Fruit fly (Drosophila melanogaster) whole organism, embryonic: ENCODE measurements around the gene CG15213.

ENCODE experiments used
- Antp ChIP-seq: fragments of 200-800 bp; sonication (Bioruptor generic); optimal IDR thresholded peaks from 3 replicates; lab custom pipeline; 2016; ENCODE audit warnings: missing biosample characterization, missing genetic modification characterization
- CG10147 ChIP-seq: fragments of 200-800 bp; sonication (Bioruptor generic); optimal IDR thresholded peaks from 2 replicates; lab custom pipeline; 2019; ENCODE audit warnings: missing biosample characterization, mild to moderate bottlenecking, missing genetic modification characterization, moderate library complexity
- CG1024 ChIP-seq: fragments of 200-800 bp; sonication (Bioruptor generic); IDR thresholded peaks from 2 replicates; pipeline ENCODE4 v1.3.6; 2022; ENCODE audit warnings: missing biosample characterization, missing genetic modification characterization
- CG10267 ChIP-seq: fragments of 200-800 bp; sonication (Bioruptor generic); optimal IDR thresholded peaks from 2 replicates; lab custom pipeline; 2018; ENCODE audit warnings: missing biosample characterization, mild to moderate bottlenecking, missing genetic modification characterization, moderate library complexity
- CG10274 ChIP-seq: fragments of 200-800 bp; sonication (Bioruptor generic); optimal IDR thresholded peaks from 3 replicates; lab custom pipeline; 2017; ENCODE audit warnings: missing biosample characterization, mild to moderate bottlenecking, missing genetic modification characterization
- CG10321 ChIP-seq: fragments of 200-800 bp; sonication (Bioruptor generic); IDR thresholded peaks from 2 replicates; pipeline ENCODE4 v1.3.6; 2022; ENCODE audit warnings: missing biosample characterization, missing genetic modification characterization
- CG10654 ChIP-seq: fragments of 200-800 bp; sonication (Bioruptor generic); optimal IDR thresholded peaks from 2 replicates; lab custom pipeline; 2016; ENCODE audit warnings: missing biosample characterization, missing genetic modification characterization
- CG11723 ChIP-seq: fragments of 200-800 bp; sonication (Bioruptor generic); optimal IDR thresholded peaks from 2 replicates; lab custom pipeline; 2017; ENCODE audit warnings: missing biosample characterization, mild to moderate bottlenecking, missing genetic modification characterization
- CG12155 ChIP-seq: fragments of 200-800 bp; sonication (Bioruptor generic); optimal IDR thresholded peaks from 3 replicates; lab custom pipeline; 2016; ENCODE audit warnings: missing biosample characterization, missing genetic modification characterization
- CG13296 ChIP-seq: fragments of 200-800 bp; sonication (Bioruptor generic); optimal IDR thresholded peaks from 3 replicates; lab custom pipeline; 2018; ENCODE audit warnings: missing biosample characterization, mild to moderate bottlenecking, missing genetic modification characterization
- CG14667 ChIP-seq: fragments of 200-800 bp; sonication (Bioruptor generic); IDR thresholded peaks from 2 replicates; pipeline ENCODE4 v1.3.6; 2022; ENCODE audit warnings: missing biosample characterization, missing genetic modification characterization
- CG1529 ChIP-seq: fragments of 200-800 bp; sonication (Bioruptor generic); optimal IDR thresholded peaks from 3 replicates; lab custom pipeline; 2018; ENCODE audit warnings: missing biosample characterization, missing genetic modification characterization
- CG1603 ChIP-seq: fragments of 200-800 bp; sonication (Bioruptor generic); optimal IDR thresholded peaks from 2 replicates; lab custom pipeline; 2019; ENCODE audit warnings: missing biosample characterization, mild to moderate bottlenecking, missing genetic modification characterization, moderate library complexity
- CG17385 ChIP-seq: fragments of 200-800 bp; sonication (Bioruptor generic); optimal IDR thresholded peaks from 3 replicates; lab custom pipeline; 2018; ENCODE audit warnings: missing biosample characterization, mild to moderate bottlenecking, missing genetic modification characterization
- CG17912 ChIP-seq: fragments of 200-800 bp; sonication (Bioruptor generic); optimal IDR thresholded peaks from 2 replicates; lab custom pipeline; 2018; ENCODE audit warnings: missing biosample characterization, mild to moderate bottlenecking, missing genetic modification characterization
- CG31388 ChIP-seq: fragments of 200-800 bp; sonication (Bioruptor generic); optimal IDR thresholded peaks from 2 replicates; lab custom pipeline; 2016; ENCODE audit warnings: missing biosample characterization, missing genetic modification characterization
- CG3995 ChIP-seq: fragments of 200-800 bp; sonication (Bioruptor generic); optimal IDR thresholded peaks from 3 replicates; lab custom pipeline; 2016; ENCODE audit warnings: missing biosample characterization, missing genetic modification characterization
- CG4328 ChIP-seq: fragments of 200-800 bp; sonication (Bioruptor generic); optimal IDR thresholded peaks from 3 replicates; lab custom pipeline; 2017; ENCODE audit warnings: missing biosample characterization, missing genetic modification reagents, missing genetic modification characterization
- CG4820 ChIP-seq: fragments of 200-800 bp; sonication (Bioruptor generic); optimal IDR thresholded peaks from 3 replicates; lab custom pipeline; 2016; ENCODE audit warnings: missing biosample characterization, missing genetic modification characterization
- CG8089 ChIP-seq: fragments of 200-800 bp; sonication (Bioruptor generic); optimal IDR thresholded peaks from 3 replicates; lab custom pipeline; 2016; ENCODE audit warnings: missing biosample characterization, missing genetic modification characterization
- Dll ChIP-seq: fragments of 200-800 bp; sonication (Bioruptor generic); IDR thresholded peaks from 4 replicates; pipeline ENCODE4 v1.3.6; 2022; ENCODE audit warnings: missing biosample characterization, missing genetic modification characterization; ENCODE audit not compliant: partially characterized antibody
- Dp ChIP-seq: fragments of 200-800 bp; sonication (Bioruptor generic); optimal IDR thresholded peaks from 2 replicates; lab custom pipeline; 2018; ENCODE audit warnings: missing biosample characterization, mild to moderate bottlenecking, missing genetic modification characterization, moderate library complexity
- Ets65A ChIP-seq: fragments of 200-800 bp; sonication (Bioruptor generic); peaks from one replicate; lab custom pipeline; 2016; ENCODE audit warnings: missing biosample characterization, missing genetic modification characterization
- Ets97D ChIP-seq: fragments of 200-800 bp; sonication (Bioruptor generic); optimal IDR thresholded peaks from 3 replicates; lab custom pipeline; 2016; ENCODE audit warnings: missing biosample characterization, missing genetic modification characterization
- Fer2 ChIP-seq: fragments of 200-800 bp; sonication (Bioruptor generic); optimal IDR thresholded peaks from 2 replicates; lab custom pipeline; 2018; ENCODE audit warnings: missing biosample characterization, mild to moderate bottlenecking, missing genetic modification characterization, moderate library complexity
- Fer3 ChIP-seq: fragments of 200-800 bp; sonication (Bioruptor generic); optimal IDR thresholded peaks from 2 replicates; lab custom pipeline; 2018; ENCODE audit warnings: missing biosample characterization, mild to moderate bottlenecking, missing genetic modification characterization, moderate library complexity
- Hmx ChIP-seq: fragments of 200-800 bp; sonication (Bioruptor generic); optimal IDR thresholded peaks from 2 replicates; lab custom pipeline; 2016; ENCODE audit warnings: missing biosample characterization, missing genetic modification characterization
- Mes4 ChIP-seq: fragments of 200-800 bp; sonication (Bioruptor generic); optimal IDR thresholded peaks from 2 replicates; lab custom pipeline; 2016; ENCODE audit warnings: missing biosample characterization, missing genetic modification characterization
- Six4 ChIP-seq: fragments of 200-800 bp; sonication (Bioruptor generic); optimal IDR thresholded peaks from 2 replicates; lab custom pipeline; 2016; ENCODE audit warnings: missing biosample characterization, missing genetic modification characterization
- amos ChIP-seq: fragments of 200-800 bp; sonication (Bioruptor generic); IDR thresholded peaks from 2 replicates; pipeline ENCODE4 v1.3.6; 2022; ENCODE audit warnings: missing biosample characterization, missing genetic modification characterization; ENCODE audit not compliant: partially characterized antibody
- ara ChIP-seq: fragments of 200-800 bp; sonication (Bioruptor generic); IDR thresholded peaks from 2 replicates; pipeline ENCODE4 v1.3.6; 2022; ENCODE audit warnings: missing biosample characterization, missing genetic modification characterization
- ato ChIP-seq: fragments of 200-800 bp; sonication (Bioruptor generic); IDR thresholded peaks from 2 replicates; pipeline ENCODE4 v1.3.6; 2022; ENCODE audit warnings: missing biosample characterization, missing genetic modification characterization; ENCODE audit not compliant: partially characterized antibody
- ci ChIP-seq: fragments of 200-800 bp; sonication (Bioruptor generic); IDR thresholded peaks from 3 replicates; pipeline ENCODE4 v1.3.6; 2022; ENCODE audit warnings: missing biosample characterization, missing genetic modification characterization
- crol ChIP-seq: fragments of 200-800 bp; sonication (Bioruptor generic); IDR thresholded peaks from 2 replicates; pipeline ENCODE4 v1.3.6; 2022; ENCODE audit warnings: missing biosample characterization, missing genetic modification characterization
- crp ChIP-seq, 2 experiments: fragments of 200-800 bp; sonication (Bioruptor generic); optimal IDR thresholded peaks; 2 replicates in 1 of 2; 3 replicates in 1 of 2; lab custom pipeline; 2017; ENCODE audit warnings: missing biosample characterization in 2 of 2, missing genetic modification characterization in 2 of 2, mild to moderate bottlenecking in 1 of 2, moderate library complexity in 1 of 2
- dan ChIP-seq: fragments of 200-800 bp; sonication (Bioruptor generic); IDR thresholded peaks from 2 replicates; pipeline ENCODE4 v1.3.6; 2022; ENCODE audit warnings: missing biosample characterization, missing genetic modification characterization
- dimm ChIP-seq: fragments of 200-800 bp; sonication (Bioruptor generic); IDR thresholded peaks from 2 replicates; pipeline ENCODE4 v1.3.6; 2022; ENCODE audit warnings: missing biosample characterization, missing genetic modification characterization
- dm ChIP-seq: fragments of 200-800 bp; sonication (Bioruptor generic); optimal IDR thresholded peaks from 3 replicates; lab custom pipeline; 2016; ENCODE audit warnings: missing biosample characterization, missing genetic modification characterization
- dpn ChIP-seq, 2 experiments: fragments of 200-800 bp; sonication (Bioruptor generic); optimal IDR thresholded peaks; 3 replicates each; lab custom pipeline; 2016; ENCODE audit warnings: missing biosample characterization in 2 of 2, missing genetic modification characterization in 2 of 2
- fd64A ChIP-seq: fragments of 200-800 bp; sonication (Bioruptor generic); optimal IDR thresholded peaks from 3 replicates; lab custom pipeline; 2018; ENCODE audit warnings: missing biosample characterization, mild to moderate bottlenecking, missing genetic modification characterization
- h ChIP-seq: fragments of >200 bp; optimal IDR thresholded peaks from 2 replicates; lab custom pipeline; 2017
- knrl ChIP-seq: fragments of 200-800 bp; sonication (Bioruptor generic); IDR thresholded peaks from 3 replicates; pipeline ENCODE4 v1.3.6; 2022; ENCODE audit warnings: missing biosample characterization, missing genetic modification characterization; ENCODE audit not compliant: partially characterized antibody
- lab ChIP-seq: fragments of 200-800 bp; sonication (Bioruptor generic); optimal IDR thresholded peaks from 3 replicates; lab custom pipeline; 2017; ENCODE audit warnings: missing biosample characterization, missing genetic modification characterization, mild to moderate bottlenecking, moderate library complexity, missing genetic modification reagents
- nerfin-2 ChIP-seq: fragments of 200-800 bp; sonication (Bioruptor generic); IDR thresholded peaks from 2 replicates; pipeline ENCODE4 v1.3.6; 2022; ENCODE audit warnings: missing biosample characterization, missing genetic modification characterization; ENCODE audit not compliant: partially characterized antibody
- rib ChIP-seq: fragments of 200-800 bp; sonication (Bioruptor generic); IDR thresholded peaks from 2 replicates; pipeline ENCODE4 v1.3.6; 2022; ENCODE audit warnings: missing biosample characterization, missing genetic modification characterization
- sens-2 ChIP-seq: fragments of 200-800 bp; sonication (Bioruptor generic); IDR thresholded peaks from 2 replicates; pipeline ENCODE4 v1.3.6; 2022; ENCODE audit warnings: missing biosample characterization, missing genetic modification characterization
- slp2 ChIP-seq: fragments of 200-800 bp; sonication (Bioruptor generic); optimal IDR thresholded peaks from 2 replicates; lab custom pipeline; 2016; ENCODE audit warnings: missing biosample characterization, missing genetic modification characterization
- sna ChIP-seq: fragments of 200-800 bp; sonication (Bioruptor generic); IDR thresholded peaks from 2 replicates; pipeline ENCODE4 v1.3.6; 2022; ENCODE audit warnings: missing biosample characterization, missing genetic modification characterization; ENCODE audit not compliant: partially characterized antibody
- sr ChIP-seq: fragments of 200-800 bp; sonication (Bioruptor generic); IDR thresholded peaks from 3 replicates; pipeline ENCODE4 v1.3.6; 2022; ENCODE audit warnings: missing biosample characterization, missing genetic modification characterization
- unc-4 ChIP-seq: fragments of 200-800 bp; sonication (Bioruptor generic); IDR thresholded peaks from 2 replicates; pipeline ENCODE4 v1.3.6; 2022; ENCODE audit warnings: missing biosample characterization, missing genetic modification characterization; ENCODE audit not compliant: partially characterized antibody

The CG15213 gene

DNA sequence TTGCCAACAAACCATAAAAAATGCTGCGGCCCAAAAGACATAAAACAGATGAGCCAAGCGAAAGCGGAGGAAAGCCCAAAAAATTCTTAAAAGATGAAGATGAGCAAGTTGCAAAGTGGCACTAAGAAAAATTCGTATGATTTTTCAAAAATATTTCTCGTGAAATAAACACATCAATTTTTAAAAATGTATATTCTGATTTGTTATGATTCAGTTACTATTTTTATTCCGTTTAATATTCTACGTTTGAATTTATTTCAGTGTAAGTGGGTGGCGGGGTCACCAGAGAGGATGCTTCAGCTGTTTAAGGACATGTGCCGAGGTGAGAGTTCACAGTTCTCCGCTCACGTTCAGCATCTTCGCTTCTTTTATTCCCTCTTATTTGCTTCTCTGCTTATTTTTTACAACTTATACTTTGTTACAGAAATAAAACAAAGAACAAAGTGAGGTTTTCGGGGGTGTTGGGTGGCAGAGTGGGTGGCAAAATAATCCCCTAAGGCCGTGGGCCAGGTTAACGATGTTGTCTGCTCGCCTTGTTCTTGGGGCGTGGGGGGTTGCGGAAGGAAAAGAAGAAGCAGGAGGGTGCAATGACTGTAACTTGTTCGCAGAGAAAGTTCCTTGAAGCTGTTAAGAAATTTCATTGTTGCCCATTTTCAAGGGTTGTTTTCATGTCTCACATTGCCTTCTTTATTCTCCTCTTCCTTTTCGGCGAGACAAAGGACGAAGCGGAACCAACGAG, 49.4 kb upstream of the CG15213 start (continued):
- no peak for TF ChIP-seq CG10321
- 0 out of 2 replicates have a peak, but pooled peaks have one; percentile 47 for TF ChIP-seq ara (GFP tag; lab: Robert Waterston, UW)
- no peak for TF ChIP-seq sens-2 (GFP tag; lab: Robert Waterston, UW)
- TF ChIP-seq CG13296 (GFP tag; lab: Kevin White, UChicago) = peak; percentile 26
- TF ChIP-seq ci (GFP tag; lab: Robert Waterston, UW) = peak; percentile 53; the same call in 1 of the 3 replicates
- peak; percentile 36 for TF ChIP-seq CG4820 (GFP tag; lab: Kevin White, UChicago)
- peak; percentile 38; the same call in 1 of the 2 replicates for TF ChIP-seq CG14667 (GFP tag; lab: Robert Waterston, UW)
- no peak for TF ChIP-seq rib (GFP tag; lab: Robert Waterston, UW)
- no peak for TF ChIP-seq CG10654
- TF ChIP-seq Ets97D (GFP tag; lab: Kevin White, UChicago) = no peak
- no peak for TF ChIP-seq CG31388 (GFP tag; lab: Kevin White, UChicago)
- no peak for TF ChIP-seq Dll
- no peak for TF ChIP-seq CG1024 (GFP tag; lab: Robert Waterston, UW)
- TF ChIP-seq CG10274 (GFP tag; lab: Kevin White, UChicago) = no peak
- TF ChIP-seq CG10267 (tag; lab: Kevin White, UChicago) = peak; percentile 24
- no peak for TF ChIP-seq CG4328 (GFP tag; lab: Kevin White, UChicago)
- TF ChIP-seq Fer2 (tag; lab: Kevin White, UChicago) = no peak
- TF ChIP-seq Fer3 = peak; percentile 36
- TF ChIP-seq lab = peak; percentile 77
- no peak for TF ChIP-seq Mes4 (GFP tag; lab: Kevin White, UChicago)
- no peak for TF ChIP-seq dan (GFP tag; lab: Robert Waterston, UW)
- no peak for TF ChIP-seq ato
- peak in 1 of 2 experiments; percentile 22 for TF ChIP-seq dpn (GFP tag; optimal IDR thresholded peaks at IDR 0.05; lab: Kevin White, UChicago)
- no peak for TF ChIP-seq dimm (GFP tag; lab: Robert Waterston, UW)
- no peak for TF ChIP-seq CG8089 (GFP tag; lab: Kevin White, UChicago)
- TF ChIP-seq crol = peak; percentile 63
- no peak for TF ChIP-seq CG3995
- TF ChIP-seq Antp = no peak
- TF ChIP-seq nerfin-2 (GFP tag; lab: Robert Waterston, UW) = no peak
- no peak for TF ChIP-seq Dp (GFP tag; lab: Kevin White, UChicago)
- TF ChIP-seq knrl (GFP tag; lab: Robert Waterston, UW) = no peak
- no peak for TF ChIP-seq slp2 (GFP tag; lab: Kevin White, UChicago)
- TF ChIP-seq Hmx (GFP tag; lab: Kevin White, UChicago) = no peak
- TF ChIP-seq sna (GFP tag; lab: Robert Waterston, UW) = no peak
- peak; percentile 52 for TF ChIP-seq CG1603 (tag; lab: Kevin White, UChicago)
- no peak for TF ChIP-seq CG17912 (GFP tag; lab: Kevin White, UChicago)
- TF ChIP-seq Six4 = no peak
- TF ChIP-seq CG12155 (GFP tag; lab: Kevin White, UChicago) = no peak
- TF ChIP-seq amos = no peak
- TF ChIP-seq CG10147 (GFP tag; lab: Kevin White, UChicago) = peak; percentile 57
- TF ChIP-seq CG17385 (GFP tag; lab: Kevin White, UChicago) = peak; percentile 33
- no peak for TF ChIP-seq CG11723 (GFP tag; lab: Kevin White, UChicago)
- no peak for TF ChIP-seq sr
- TF ChIP-seq h (lab: Kevin White, UChicago) = no peak
- no peak for TF ChIP-seq dm
- TF ChIP-seq fd64A (GFP tag; lab: Kevin White, UChicago) = no peak
- TF ChIP-seq unc-4 = no peak
- TF ChIP-seq CG1529 (GFP tag; lab: Kevin White, UChicago) = no peak
- no peak for TF ChIP-seq crp (GFP tag; optimal IDR thresholded peaks at IDR 0.05; lab: Kevin White, UChicago)
- TF ChIP-seq Ets65A (GFP tag; lab: Kevin White, UChicago) = peak; percentile 75
